Worm (Caenorhabditis elegans): ENCODE measurements around the gene pxf-1.

The pxf-1 gene

ce11 chrIV:10128906-10129386 lies 45.2 kb downstream of the pxf-1 start, which contains the start of the genes gtbp-1 and K08F4.3 (continued):
- TF ChIP-seq sdz-38 (tag; optimal IDR thresholded peaks at IDR 0.05) (no peak), lin-40 (tag; optimal IDR thresholded peaks at IDR 0.05) (no peak), egl-44 (GFP tag; IDR thresholded peaks at IDR 0.05) (no peak), lsy-27 (tag; optimal IDR thresholded peaks at IDR 0.05; ENCODE audit: borderline replicate concordance, insufficient read depth) (no peak), ceh-27 (GFP tag; optimal IDR thresholded peaks at IDR 0.05) (peak; percentile 34), rec-8 (tag; optimal IDR thresholded peaks at IDR 0.05) (no peak), pbrm-1 (GFP tag; IDR thresholded peaks at IDR 0.05) (peak; percentile 50; the same call in 1 of the 2 replicates), tbx-9 (tag; optimal IDR thresholded peaks at IDR 0.05; ENCODE audit: borderline replicate concordance) (no peak), nfyb-1 (GFP tag; IDR thresholded peaks at IDR 0.05) (0 out of 2 replicates have a peak, but pooled peaks have one; percentile 44), ekl-4 (GFP tag; IDR thresholded peaks at IDR 0.05) (peak; percentile 46; the same call in 1 of the 2 replicates), rcor-1 (GFP tag; IDR thresholded peaks at IDR 0.05) (peak; percentile 41; the same call in 1 of the 2 replicates), attf-5 (GFP tag; optimal IDR thresholded peaks at IDR 0.05) (peak; percentile 76), lin-54 (GFP tag; optimal IDR thresholded peaks at IDR 0.05) (peak; percentile 94)

DNA sequence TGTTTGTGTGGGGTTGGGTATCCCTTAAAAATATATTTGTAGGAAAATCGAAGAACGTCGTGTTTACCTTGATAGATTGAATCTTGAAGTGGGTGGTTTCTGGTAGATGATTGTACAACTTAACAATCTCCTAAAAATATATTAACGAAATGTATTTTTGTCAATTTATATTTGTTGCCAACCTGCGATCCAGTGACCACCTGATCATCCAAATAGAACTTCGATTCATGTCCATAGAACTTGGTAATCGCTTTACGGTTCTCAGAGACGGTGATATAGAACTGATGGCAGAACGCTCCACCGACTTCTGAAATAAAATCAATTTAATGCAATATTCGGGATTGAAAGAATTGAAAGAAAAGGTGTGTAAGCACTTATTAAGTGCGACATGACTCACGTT lies 45.7 kb downstream of the pxf-1 start:
- TF ChIP-seq mxl-1 (tag; optimal IDR thresholded peaks at IDR 0.05), result no peak
- 0 out of 2 replicates have a peak, but pooled peaks have one; percentile 53 for TF ChIP-seq lin-26 (GFP tag; IDR thresholded peaks at IDR 0.05)

- TF ChIP-seq atf-7 (tag; optimal IDR thresholded peaks at IDR 0.05), result no peak
- no peak for TF ChIP-seq F37B4.10 (GFP tag; IDR thresholded peaks at IDR 0.05)
- peak; percentile 31 for TF ChIP-seq hrde-1 (tag; optimal IDR thresholded peaks at IDR 0.05; ENCODE audit: borderline replicate concordance)
- no peak for TF ChIP-seq B0336.3 (GFP tag; IDR thresholded peaks at IDR 0.05)
- 0 out of 2 replicates have a peak, but pooled peaks have one; percentile 16 for TF ChIP-seq madf-6 (GFP tag; IDR thresholded peaks at IDR 0.05)
- TF ChIP-seq F22D6.2 (tag; optimal IDR thresholded peaks at IDR 0.05), result no peak
- TF ChIP-seq dox-1 (GFP tag; IDR thresholded peaks at IDR 0.05), result no peak
- no peak for TF ChIP-seq nfya-1 (tag; optimal IDR thresholded peaks at IDR 0.05; ENCODE audit: borderline replicate concordance, insufficient read depth)
- no peak for TF ChIP-seq rcor-1 (GFP tag; IDR thresholded peaks at IDR 0.05)
- no peak for TF ChIP-seq lin-54 (GFP tag; optimal IDR thresholded peaks at IDR 0.05)
- no peak for TF ChIP-seq lsl-1 (GFP tag; optimal IDR thresholded peaks at IDR 0.05)
- TF ChIP-seq B0035.1 (tag; optimal IDR thresholded peaks at IDR 0.05), result no peak
These were observed 47.6 kb downstream of the pxf-1 start, which contains the start of gene ctf-18 for ce11 chrIV:10126544-10126943. ctf-18 (minus strand) TSS chrIV:10126644.

DNA sequence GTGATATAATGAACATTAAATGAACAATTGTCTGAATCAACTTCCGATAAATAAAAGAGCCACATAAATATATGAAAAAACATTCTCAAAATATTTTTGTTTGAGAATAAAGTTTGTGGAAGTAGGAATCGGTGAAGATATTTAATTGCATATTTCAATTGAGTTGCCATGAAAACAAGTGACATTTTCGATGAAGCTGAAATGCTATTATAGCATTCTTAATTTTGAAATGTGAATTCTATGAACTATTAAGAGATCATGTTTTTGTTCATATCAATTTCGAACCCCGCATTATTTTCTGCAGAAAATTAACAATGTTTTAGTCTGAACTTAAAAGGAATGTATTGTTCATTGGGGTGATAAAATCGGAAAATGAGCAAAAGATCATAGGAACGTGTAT lies 51.9 kb downstream of the pxf-1 start, which contains the start of gene irld-21:
irld-21 (minus strand) TSS at position 101 of the 400 bp plus-strand sequence.
- TF ChIP-seq nhr-27 (tag; optimal IDR thresholded peaks at IDR 0.05) (no peak), mcd-1 (GFP tag; IDR thresholded peaks at IDR 0.05) (no peak), ccch-3 (GFP tag; optimal IDR thresholded peaks at IDR 0.05) (no peak), let-526 (GFP tag; IDR thresholded peaks at IDR 0.05) (no peak), F37B4.10 (GFP tag; IDR thresholded peaks at IDR 0.05) (no peak), Y56A3A.18 (GFP tag; IDR thresholded peaks at IDR 0.05) (no peak), nfyb-1 (GFP tag; IDR thresholded peaks at IDR 0.05) (no peak)

- TF ChIP-seq snpc-1.1 (tag; optimal IDR thresholded peaks at IDR 0.05; ENCODE audit: insufficient read depth), result peak; percentile 85
- no peak for TF ChIP-seq die-1 (tag; optimal IDR thresholded peaks at IDR 0.05)
- TF ChIP-seq rpc-1 (optimal IDR thresholded peaks at IDR 0.05), result no peak
- no peak for TF ChIP-seq rpc-1 (tag; optimal IDR thresholded peaks at IDR 0.05)
- TF ChIP-seq snpc-4 (GFP tag; optimal IDR thresholded peaks at IDR 0.05), result peak; percentile 72
- TF ChIP-seq snpc-4 (tag; optimal IDR thresholded peaks at IDR 0.05), result peak; percentile 53 to 91 (median 68)
- no peak for TF ChIP-seq nhr-120 (GFP tag; IDR thresholded peaks at IDR 0.05)
- TF ChIP-seq rec-8 (tag; optimal IDR thresholded peaks at IDR 0.05), result no peak
- 0 out of 2 replicates have a peak, but pooled peaks have one; percentile 17 for TF ChIP-seq madf-6 (GFP tag; IDR thresholded peaks at IDR 0.05)
- peak; percentile 19 for TF ChIP-seq snpc-3.4 (tag; optimal IDR thresholded peaks at IDR 0.05)
- TF ChIP-seq lsl-1 (GFP tag; optimal IDR thresholded peaks at IDR 0.05), result peak; percentile 17
These were observed 57.4 kb downstream of the pxf-1 start for ce11 chrIV:10116765-10117164.

Data from whole organism, young adult.